Worm (Caenorhabditis elegans): ENCODE results near the gene bath-24.

Gene bath-24

ce11 chrII:2067451-2068021 lies 22.1 kb upstream of the bath-24 start, which contains the start of gene F07E5.12:
Gene F07E5.12 (plus strand): TSS chrII:2067971.
- TF ChIP-seq hsf-1 (GFP tag; IDR thresholded peaks at IDR 0.05) = 0 out of 2 replicates have a peak, but pooled peaks have one; percentile 17
- peak; percentile 83 for TF ChIP-seq aptf-2 (GFP tag; conservative IDR thresholded peaks at IDR 0.05)

ce11 chrII:2064497-2064896 lies 19.1 kb upstream of the bath-24 start, which contains the start of gene fbxb-6:
Gene fbxb-6 (plus strand): TSS chrII:2064797.
- TF ChIP-seq attf-5 (GFP tag; optimal IDR thresholded peaks at IDR 0.05) = no peak
- no peak for TF ChIP-seq F10E7.11 (tag; optimal IDR thresholded peaks at IDR 0.05)
- TF ChIP-seq ztf-22 (GFP tag; optimal IDR thresholded peaks at IDR 0.05) = no peak
- TF ChIP-seq hsf-1 (GFP tag; IDR thresholded peaks at IDR 0.05) = no peak
- no peak for TF ChIP-seq K11D2.4 (GFP tag; IDR thresholded peaks at IDR 0.05)
- no peak for TF ChIP-seq sdz-38 (tag; optimal IDR thresholded peaks at IDR 0.05)
- TF ChIP-seq cebp-2 (GFP tag; IDR thresholded peaks at IDR 0.05) = no peak
- TF ChIP-seq F23B12.7 (tag; optimal IDR thresholded peaks at IDR 0.05; ENCODE audit: insufficient read depth) = no peak
- TF ChIP-seq tlf-1 (GFP tag; optimal IDR thresholded peaks at IDR 0.05) = no peak
- TF ChIP-seq hmg-20 (GFP tag; IDR thresholded peaks at IDR 0.05) = no peak
- no peak for TF ChIP-seq C06A6.2 (GFP tag; conservative IDR thresholded peaks at IDR 0.05)
- TF ChIP-seq F52B5.7 (tag; optimal IDR thresholded peaks at IDR 0.05) = no peak
- TF ChIP-seq nfya-2 (GFP tag; IDR thresholded peaks at IDR 0.05) = no peak
- no peak for TF ChIP-seq him-1 (tag; optimal IDR thresholded peaks at IDR 0.05)
- no peak for TF ChIP-seq Y67H2A.10 (GFP tag; conservative IDR thresholded peaks at IDR 0.05)
- no peak for TF ChIP-seq F57C9.4 (tag; optimal IDR thresholded peaks at IDR 0.05)

ce11 chrII:2063989-2064388 lies 18.6 kb upstream of the bath-24 start, which contains the start of gene F07E5.13:
Gene F07E5.13 (minus strand): TSS chrII:2064089.
- TF ChIP-seq egl-44 (GFP tag; IDR thresholded peaks at IDR 0.05) (no peak), ceh-79 (tag; optimal IDR thresholded peaks at IDR 0.05) (no peak), rec-8 (tag; optimal IDR thresholded peaks at IDR 0.05) (no peak), hlh-12 (tag; optimal IDR thresholded peaks at IDR 0.05) (no peak), die-1 (tag; optimal IDR thresholded peaks at IDR 0.05) (no peak), egl-18 (GFP tag; IDR thresholded peaks at IDR 0.05) (no peak), pbrm-1 (GFP tag; IDR thresholded peaks at IDR 0.05) (no peak), aptf-2 (GFP tag; conservative IDR thresholded peaks at IDR 0.05) (no peak), K12H6.12 (tag; optimal IDR thresholded peaks at IDR 0.05) (no peak), ZK185.1 (tag; optimal IDR thresholded peaks at IDR 0.05; ENCODE audit: poor library complexity, severe bottlenecking) (no peak), madf-3 (GFP tag; IDR thresholded peaks at IDR 0.05) (no peak), B0336.3 (GFP tag; IDR thresholded peaks at IDR 0.05) (no peak), F22D6.2 (tag; optimal IDR thresholded peaks at IDR 0.05) (no peak), Y53G8AR.9 (GFP tag; conservative IDR thresholded peaks at IDR 0.05) (no peak), unc-62 (GFP tag; optimal IDR thresholded peaks at IDR 0.05) (no peak)

ce11 chrII:2058985-2059384 lies 13.6 kb upstream of the bath-24 start, which contains the start of gene F07E5.5:
Gene F07E5.5 (minus strand): TSS chrII:2059070.
- TF ChIP-seq zfh-2 (GFP tag; conservative IDR thresholded peaks at IDR 0.05) (no peak), athp-1 (tag; optimal IDR thresholded peaks at IDR 0.05) (peak; percentile 5), lin-54 (GFP tag; optimal IDR thresholded peaks at IDR 0.05) (peak; percentile 18), mcd-1 (GFP tag; IDR thresholded peaks at IDR 0.05) (peak; percentile 63), attf-5 (GFP tag; optimal IDR thresholded peaks at IDR 0.05) (peak; percentile 1), efl-1 (GFP tag; optimal IDR thresholded peaks at IDR 0.05) (peak; percentile 16), Y67H2A.10 (GFP tag; conservative IDR thresholded peaks at IDR 0.05) (no peak), bed-1 (GFP tag; IDR thresholded peaks at IDR 0.05) (no peak), nhr-120 (GFP tag; IDR thresholded peaks at IDR 0.05) (no peak), tbp1 (GFP tag; optimal IDR thresholded peaks at IDR 0.05) (peak; percentile 12), dox-1 (GFP tag; IDR thresholded peaks at IDR 0.05) (peak; percentile 49; the same call in 1 of the 2 replicates), attf-3 (GFP tag; conservative IDR thresholded peaks at IDR 0.05) (peak; percentile 20; the same call in 1 of the 2 replicates), D2030.7 (GFP tag; IDR thresholded peaks at IDR 0.05) (peak; percentile 37; the same call in 1 of the 2 replicates), hmg-1.2 (GFP tag; IDR thresholded peaks at IDR 0.05) (peak; percentile 45; the same call in 1 of the 2 replicates), lsl-1 (GFP tag; optimal IDR thresholded peaks at IDR 0.05) (peak; percentile 82)

Data from whole organism, young adult.